Worm (Caenorhabditis elegans): ENCODE measurements around the gene F49C12.4.

Gene F49C12.4

DNA sequence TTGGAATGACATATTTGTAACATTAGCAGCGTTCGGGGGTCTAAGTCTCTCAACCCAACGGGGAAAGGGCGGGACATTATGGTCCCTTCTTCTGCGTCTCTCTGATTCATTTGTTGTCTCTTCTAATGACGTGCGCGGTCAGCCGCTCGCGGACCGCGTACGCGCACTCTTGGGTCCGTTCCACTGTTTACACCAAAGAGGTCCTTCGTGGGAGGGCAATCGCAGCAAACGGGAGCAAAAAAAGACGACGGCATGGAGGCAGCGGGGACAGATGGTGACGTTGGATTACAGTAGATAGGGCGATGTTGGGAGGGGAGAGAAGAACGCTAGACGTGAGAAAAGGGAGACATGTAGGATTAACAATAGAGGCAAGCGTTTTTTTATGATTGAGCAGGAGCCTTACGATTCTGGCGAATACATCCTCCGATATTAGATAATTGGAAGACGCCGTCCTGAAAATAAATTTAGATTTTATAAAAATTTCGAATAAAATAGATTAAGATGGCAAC lies 40.0 kb downstream of the F49C12.4 start, which contains the start of gene flh-1:
TSS of gene flh-1 (minus strand) at position 459 of the 509 bp plus-strand sequence.
- TF ChIP-seq set-16 (GFP tag; IDR thresholded peaks at IDR 0.05) = 0 out of 2 replicates have a peak, but pooled peaks have one; percentile 42
- TF ChIP-seq tra-1 (GFP tag; IDR thresholded peaks at IDR 0.05) = no peak
- TF ChIP-seq madf-5 (GFP tag; IDR thresholded peaks at IDR 0.05) = 0 out of 4 replicates have a peak, but pooled peaks of 1 of the 2 experiments have one; percentile 23
- no peak for TF ChIP-seq F26F4.8 (GFP tag; conservative IDR thresholded peaks at IDR 0.05)
- TF ChIP-seq egl-43 (GFP tag; IDR thresholded peaks at IDR 0.05) = 0 out of 2 replicates have a peak, but pooled peaks have one; percentile 34
- TF ChIP-seq zfp-2 (tag; optimal IDR thresholded peaks at IDR 0.05) = no peak
- TF ChIP-seq T26A8.4 (GFP tag; IDR thresholded peaks at IDR 0.05) = no peak
- no peak for TF ChIP-seq daf-16 (GFP tag; optimal IDR thresholded peaks at IDR 0.05)
- no peak for TF ChIP-seq daf-16 (tag; optimal IDR thresholded peaks at IDR 0.05)

DNA sequence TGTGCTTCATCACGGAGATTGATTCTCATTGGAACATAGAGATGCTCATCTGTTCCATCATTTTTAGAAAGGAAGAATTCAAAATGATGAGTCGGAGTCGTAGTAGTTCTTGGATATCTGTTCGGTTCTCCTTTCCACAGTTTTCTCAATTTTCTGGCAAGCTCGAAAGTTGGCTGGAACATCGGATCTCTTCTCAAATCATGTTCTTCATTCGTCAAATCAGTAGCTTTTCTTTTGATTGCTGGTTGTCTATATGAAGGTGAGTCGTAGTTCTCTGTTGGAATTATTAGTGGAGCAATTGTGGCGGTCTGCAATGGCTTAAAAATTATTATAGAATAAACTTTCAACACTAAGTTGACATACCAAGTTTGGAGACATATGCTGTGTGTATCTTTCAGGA lies 41.6 kb downstream of the F49C12.4 start:
- TF ChIP-seq aha-1 (tag) (peak; percentile 1), unc-62 (GFP tag; optimal IDR thresholded peaks at IDR 0.05 in 1 of 2) (peak in 1 of 2 experiments; percentile 92), unc-62 (tag; optimal IDR thresholded peaks at IDR 0.05) (no peak), hmg-1.1 (GFP tag; IDR thresholded peaks at IDR 0.05) (no peak)

ce11 chrIV:9261687-9262086 lies 42.2 kb downstream of the F49C12.4 start, which contains the start of gene col-120:
Gene col-120, minus strand, starts transcription at chrIV:9261787.
- TF ChIP-seq daf-12 (tag; optimal IDR thresholded peaks at IDR 0.05) (no peak), skn-1 (tag; optimal IDR thresholded peaks at IDR 0.05) (no peak), rbr-2 (tag; optimal IDR thresholded peaks at IDR 0.05) (no peak), pqm-1 (tag; optimal IDR thresholded peaks at IDR 0.05) (no peak), nhr-48 (tag; optimal IDR thresholded peaks at IDR 0.05) (peak; percentile 22), nhr-41 (GFP tag; IDR thresholded peaks at IDR 0.05) (no peak), ztf-11 (tag; optimal IDR thresholded peaks at IDR 0.05) (no peak), spr-1 (tag; optimal IDR thresholded peaks at IDR 0.05) (no peak), unc-62 (GFP tag; optimal IDR thresholded peaks at IDR 0.05 in 1 of 2) (peak in 1 of 2 experiments; percentile 55), unc-62 (tag; optimal IDR thresholded peaks at IDR 0.05) (no peak), daf-8 (GFP tag; IDR thresholded peaks at IDR 0.05) (no peak), nhr-11 (tag; optimal IDR thresholded peaks at IDR 0.05) (no peak), nhr-42 (GFP tag; IDR thresholded peaks at IDR 0.05) (no peak), egl-27 (tag; optimal IDR thresholded peaks at IDR 0.05) (no peak), saeg-2 (GFP tag; IDR thresholded peaks at IDR 0.05) (no peak)

DNA sequence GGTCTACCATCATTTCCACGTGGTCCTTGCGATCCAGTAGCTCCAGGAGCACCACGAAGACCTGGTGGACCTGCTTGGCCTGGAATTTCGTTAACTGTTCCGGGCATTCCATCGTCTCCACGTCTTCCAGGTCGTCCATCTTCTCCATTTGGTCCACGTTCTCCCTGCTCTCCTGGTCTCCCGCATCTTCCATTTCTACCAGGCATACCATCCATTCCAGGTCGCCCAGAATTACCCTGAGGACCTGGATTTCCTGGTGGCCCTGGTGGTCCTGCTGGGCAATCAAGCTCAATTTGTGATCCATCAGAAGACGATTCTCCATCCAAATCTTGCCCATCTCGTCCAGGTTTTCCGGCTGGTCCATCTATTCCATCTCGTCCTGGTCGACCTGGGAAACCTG lies 43.1 kb downstream of the F49C12.4 start:
- TF ChIP-seq daf-8 (GFP tag; IDR thresholded peaks at IDR 0.05) (no peak), nhr-76 (tag; optimal IDR thresholded peaks at IDR 0.05) (no peak), ceh-28 (tag; optimal IDR thresholded peaks at IDR 0.05) (no peak), skn-1 (tag; optimal IDR thresholded peaks at IDR 0.05) (no peak), set-16 (GFP tag; IDR thresholded peaks at IDR 0.05) (peak; percentile 69), egl-43 (GFP tag; IDR thresholded peaks at IDR 0.05) (no peak), tra-1 (GFP tag; IDR thresholded peaks at IDR 0.05) (no peak), mep-1 (tag; optimal IDR thresholded peaks at IDR 0.05) (no peak), snpc-1.2 (GFP tag; IDR thresholded peaks at IDR 0.05) (peak; percentile 55; the same call in 1 of the 2 replicates), lin-39 (tag; optimal IDR thresholded peaks at IDR 0.05) (no peak), nhr-42 (GFP tag; IDR thresholded peaks at IDR 0.05) (no peak)

- TF ChIP-seq lin-1 (GFP tag; IDR thresholded peaks at IDR 0.05) = no peak
- no peak for TF ChIP-seq madf-5 (GFP tag; IDR thresholded peaks at IDR 0.05)
- TF ChIP-seq jun-1 (tag; optimal IDR thresholded peaks at IDR 0.05) = no peak
- no peak for TF ChIP-seq spr-3 (GFP tag; optimal IDR thresholded peaks at IDR 0.05)
- no peak for TF ChIP-seq mdl-1 (tag; optimal IDR thresholded peaks at IDR 0.05)
- no peak for TF ChIP-seq snpc-4 (tag; optimal IDR thresholded peaks at IDR 0.05)
- no peak for TF ChIP-seq snpc-1.2 (GFP tag; IDR thresholded peaks at IDR 0.05)
- peak; percentile 94 for TF ChIP-seq T20F7.1 (GFP tag; optimal IDR thresholded peaks at IDR 0.05)
- peak; percentile 24 for TF ChIP-seq dpl-1 (GFP tag; optimal IDR thresholded peaks at IDR 0.05)
- no peak for TF ChIP-seq F44E2.7 (GFP tag; IDR thresholded peaks at IDR 0.05)
- TF ChIP-seq vab-7 (GFP tag; IDR thresholded peaks at IDR 0.05) = no peak
- no peak for TF ChIP-seq nhr-76 (tag; optimal IDR thresholded peaks at IDR 0.05)
- no peak for TF ChIP-seq dmd-6 (GFP tag; IDR thresholded peaks at IDR 0.05)
- TF ChIP-seq mes-2 (tag; optimal IDR thresholded peaks at IDR 0.05; ENCODE audit: poor library complexity, severe bottlenecking) = peak; percentile 10
- TF ChIP-seq hif-1 (tag; optimal IDR thresholded peaks at IDR 0.05) = peak in 1 of 2 experiments; percentile 95
- no peak for TF ChIP-seq nhr-42 (GFP tag; IDR thresholded peaks at IDR 0.05)
- no peak for TF ChIP-seq lin-38 (GFP tag; IDR thresholded peaks at IDR 0.05)
- TF ChIP-seq aha-1 (tag) = peak; percentile 83
Observed at ce11 chrIV:9260334-9260733, 43.6 kb downstream of the F49C12.4 start.

Data from whole organism, L4 larva.